Worm (Caenorhabditis elegans): ENCODE results near the gene pnk-4.

pnk-4 gene

ce11 chrX:5093997-5094396 is 6.4 kb downstream of the pnk-4 start:
- no peak for TF ChIP-seq F49E8.2 (tag; optimal IDR thresholded peaks at IDR 0.05; ENCODE audit: insufficient read depth)
- TF ChIP-seq Y95B8A.8 (GFP tag; IDR thresholded peaks at IDR 0.05) = no peak
- TF ChIP-seq ceh-27 (GFP tag; optimal IDR thresholded peaks at IDR 0.05) = no peak
- peak; percentile 65 for TF ChIP-seq nhr-80 (tag; optimal IDR thresholded peaks at IDR 0.05)
- no peak for TF ChIP-seq cebp-1 (GFP tag; IDR thresholded peaks at IDR 0.05)
- TF ChIP-seq cebp-1 (tag; optimal IDR thresholded peaks at IDR 0.05) = no peak
- TF ChIP-seq snpc-3.4 (tag; optimal IDR thresholded peaks at IDR 0.05) = no peak
- no peak for TF ChIP-seq nfyb-1 (GFP tag; IDR thresholded peaks at IDR 0.05)

- no peak for TF ChIP-seq ets-4 (GFP tag; optimal IDR thresholded peaks at IDR 0.05)
- TF ChIP-seq tbp1 (GFP tag; optimal IDR thresholded peaks at IDR 0.05) = no peak
- TF ChIP-seq unc-130 (GFP tag; optimal IDR thresholded peaks at IDR 0.05) = no peak
- TF ChIP-seq dpl-1 (GFP tag; optimal IDR thresholded peaks at IDR 0.05) = no peak
- TF ChIP-seq Y56A3A.18 (GFP tag; IDR thresholded peaks at IDR 0.05) = no peak
- no peak for TF ChIP-seq ztf-25 (GFP tag; IDR thresholded peaks at IDR 0.05)
- TF ChIP-seq F57C9.4 (tag; optimal IDR thresholded peaks at IDR 0.05) = no peak
- no peak for TF ChIP-seq ama-1 (optimal IDR thresholded peaks at IDR 0.05)
- TF ChIP-seq ama-1 (GFP tag; optimal IDR thresholded peaks at IDR 0.05) = no peak
- no peak for TF ChIP-seq mcd-1 (GFP tag; IDR thresholded peaks at IDR 0.05)
- no peak for TF ChIP-seq B0336.3 (GFP tag; IDR thresholded peaks at IDR 0.05)
These were observed 9.3 kb downstream of the pnk-4 start, which contains the start of gene acn-1 for ce11 chrX:5096967-5097366. TSS of gene acn-1 (minus strand) at chrX:5097067.

ce11 chrX:5098935-5099334 is 11.3 kb downstream of the pnk-4 start:
- TF ChIP-seq dpff-1 (tag; optimal IDR thresholded peaks at IDR 0.05) = no peak
- no peak for TF ChIP-seq F22D6.2 (tag; optimal IDR thresholded peaks at IDR 0.05)
- TF ChIP-seq madf-8 (GFP tag; conservative IDR thresholded peaks at IDR 0.05) = no peak
- TF ChIP-seq attf-3 (GFP tag; conservative IDR thresholded peaks at IDR 0.05) = no peak
- no peak for TF ChIP-seq sea-2 (GFP tag; IDR thresholded peaks at IDR 0.05)
- TF ChIP-seq B0019.2 (GFP tag; conservative IDR thresholded peaks at IDR 0.05) = no peak
- TF ChIP-seq F49E8.2 (tag; optimal IDR thresholded peaks at IDR 0.05; ENCODE audit: insufficient read depth) = no peak
- no peak for TF ChIP-seq nhr-90 (tag; optimal IDR thresholded peaks at IDR 0.05)
- TF ChIP-seq F52B5.7 (tag; optimal IDR thresholded peaks at IDR 0.05) = no peak
- TF ChIP-seq hmg-1.2 (GFP tag; IDR thresholded peaks at IDR 0.05) = no peak
- TF ChIP-seq Y53G8AR.9 (GFP tag; conservative IDR thresholded peaks at IDR 0.05) = no peak
- TF ChIP-seq B0336.3 (GFP tag; IDR thresholded peaks at IDR 0.05) = no peak
- TF ChIP-seq bed-1 (GFP tag; IDR thresholded peaks at IDR 0.05) = no peak
- no peak for TF ChIP-seq nhr-80 (tag; optimal IDR thresholded peaks at IDR 0.05)
- no peak for TF ChIP-seq cebp-1 (GFP tag; IDR thresholded peaks at IDR 0.05)
- no peak for TF ChIP-seq cebp-1 (tag; optimal IDR thresholded peaks at IDR 0.05)

DNA sequence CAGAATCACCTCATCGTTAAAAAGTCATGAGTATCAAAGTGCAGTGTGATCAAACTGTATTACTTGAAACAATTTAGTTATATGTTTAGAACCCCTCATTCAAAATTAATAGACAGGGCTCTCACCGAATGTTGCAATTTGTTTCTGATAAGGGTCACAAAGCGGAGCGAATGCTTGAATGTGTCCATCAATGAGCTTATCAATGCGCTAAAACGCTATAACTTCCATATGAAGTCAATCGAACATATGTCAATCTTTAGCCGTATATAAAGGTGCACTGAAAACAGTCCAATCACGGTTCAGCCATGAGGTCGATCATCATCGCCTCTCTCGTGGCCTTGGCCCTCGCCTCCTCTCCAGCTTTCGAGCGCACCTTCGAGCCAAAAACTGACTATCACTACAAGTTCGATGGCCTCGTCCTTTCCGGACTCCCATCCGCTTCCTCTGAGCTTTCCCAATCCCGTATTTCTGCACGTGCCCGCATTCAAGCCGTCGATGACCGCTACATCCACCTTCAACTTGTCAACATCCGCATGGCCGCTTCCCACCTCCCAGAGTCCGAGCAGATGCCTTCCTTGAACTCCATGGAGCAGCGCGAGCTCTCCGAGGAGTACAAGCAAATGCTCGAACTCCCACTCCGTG is 13.2 kb downstream of the pnk-4 start, which contains the start of gene vit-2:
Gene vit-2, plus strand, starts transcription at position 305 of the 642 bp plus-strand sequence.
- peak; percentile 86 for TF ChIP-seq unc-62 (GFP tag; optimal IDR thresholded peaks at IDR 0.05)
- TF ChIP-seq atf-7 (tag; optimal IDR thresholded peaks at IDR 0.05) = peak; percentile 45
- TF ChIP-seq dox-1 (GFP tag; IDR thresholded peaks at IDR 0.05) = peak; percentile 60
- peak; percentile 79 for TF ChIP-seq nhr-80 (tag; optimal IDR thresholded peaks at IDR 0.05)
- TF ChIP-seq F52B5.7 (tag; optimal IDR thresholded peaks at IDR 0.05) = no peak
- no peak for TF ChIP-seq cebp-1 (GFP tag; IDR thresholded peaks at IDR 0.05)
- peak; percentile 59 for TF ChIP-seq cebp-1 (tag; optimal IDR thresholded peaks at IDR 0.05)
- TF ChIP-seq bed-1 (GFP tag; IDR thresholded peaks at IDR 0.05) = 0 out of 2 replicates have a peak, but pooled peaks have one; percentile 53
- TF ChIP-seq snpc-4 (GFP tag; optimal IDR thresholded peaks at IDR 0.05) = no peak
- peak in 1 of 4 experiments; percentile 16 for TF ChIP-seq snpc-4 (tag; optimal IDR thresholded peaks at IDR 0.05)
- TF ChIP-seq attf-6 (GFP tag; IDR thresholded peaks at IDR 0.05) = no peak
- peak; percentile 72 to 76 for TF ChIP-seq let-607 (tag; optimal IDR thresholded peaks at IDR 0.05)
- peak; percentile 45 for TF ChIP-seq ets-4 (GFP tag; optimal IDR thresholded peaks at IDR 0.05)
- no peak for TF ChIP-seq ztf-3 (GFP tag; optimal IDR thresholded peaks at IDR 0.05)
- no peak for TF ChIP-seq mes-4 (tag; optimal IDR thresholded peaks at IDR 0.05)
- TF ChIP-seq nhr-27 (tag; optimal IDR thresholded peaks at IDR 0.05) = no peak
- TF ChIP-seq dpff-1 (tag; optimal IDR thresholded peaks at IDR 0.05) = no peak
- TF ChIP-seq tbx-9 (tag; optimal IDR thresholded peaks at IDR 0.05; ENCODE audit: borderline replicate concordance) = no peak
- TF ChIP-seq let-526 (GFP tag; IDR thresholded peaks at IDR 0.05) = peak; percentile 74; the same call in 1 of the 2 replicates
- peak; percentile 40 for TF ChIP-seq lin-40 (tag; optimal IDR thresholded peaks at IDR 0.05)
- no peak for TF ChIP-seq gei-17 (GFP tag; optimal IDR thresholded peaks at IDR 0.05)
